Worm (Caenorhabditis elegans) whole organism, L1 larva: ENCODE results near the gene nhr-145.

Experiments
- C04F5.9 ChIP-seq: sonication (generic microtip); optimal IDR thresholded peaks from 2 replicates; lab custom pipeline; 2016; ENCODE audit warnings: missing genetic modification characterization, missing compliant biosample characterization
- C16A3.4 ChIP-seq: fragments of 150-350 bp; optimal IDR thresholded peaks from 2 replicates; lab custom pipeline; 2014; ENCODE audit warnings: missing biosample characterization, missing genetic modification characterization
- Y116A8C.19 ChIP-seq: sonication (generic microtip); optimal IDR thresholded peaks from 2 replicates; lab custom pipeline; 2016; ENCODE audit warnings: missing compliant biosample characterization, missing genetic modification characterization, borderline replicate concordance
- aha-1 ChIP-seq: fragments of 150-350 bp; optimal IDR thresholded peaks from 2 replicates; lab custom pipeline; 2014; ENCODE audit warnings: missing biosample characterization, missing genetic modification characterization
- blmp-1 ChIP-seq: fragments of 150-350 bp; optimal IDR thresholded peaks from 2 replicates; lab custom pipeline; 2014; ENCODE audit warnings: missing biosample characterization, missing genetic modification characterization
- ceh-8 ChIP-seq: fragments of 200-800 bp; sonication (Bioruptor generic); optimal IDR thresholded peaks from 2 replicates; lab custom pipeline; 2018; ENCODE audit warnings: mild to moderate bottlenecking, missing genetic modification characterization, moderate library complexity, missing compliant biosample characterization
- ceh-90 ChIP-seq: sonication (generic microtip); optimal IDR thresholded peaks from 2 replicates; lab custom pipeline; 2016; ENCODE audit warnings: missing genetic modification characterization, missing compliant biosample characterization
- ces-1 ChIP-seq: fragments of 150-350 bp; optimal IDR thresholded peaks from 2 replicates; lab custom pipeline; 2014; ENCODE audit warnings: missing biosample characterization, missing genetic modification reagents, missing genetic modification characterization
- dpl-1 ChIP-seq, 3 experiments: fragments of 150-350 bp in 2 of 3; sonication (generic microtip) in 1 of 3; optimal IDR thresholded peaks; 2 replicates each; lab custom pipeline; 2014 to 2017; ENCODE audit warnings: missing biosample characterization in 3 of 3, missing genetic modification characterization in 3 of 3, missing genetic modification reagents in 3 of 3
- efl-1 ChIP-seq, 4 experiments: fragments of 150-350 bp; optimal IDR thresholded peaks in 3 of 4; peaks in 1 of 4; 1 replicate in 1 of 4; 2 replicates in 3 of 4; lab custom pipeline; 2014; ENCODE audit warnings: missing biosample characterization in 2 of 4, missing genetic modification characterization in 2 of 4, missing genetic modification reagents in 2 of 4
- egl-13 ChIP-seq: sonication (generic microtip); optimal IDR thresholded peaks from 2 replicates; lab custom pipeline; 2016; ENCODE audit warnings: missing genotype, missing genetic modification reagents, missing genetic modification characterization, missing compliant biosample characterization
- egl-27 ChIP-seq, 2 experiments: fragments of 150-350 bp in 1 of 2; sonication (generic microtip); optimal IDR thresholded peaks; 3 replicates each; lab custom pipeline; 2017 to 2018; ENCODE audit warnings: missing biosample characterization in 2 of 2, missing genetic modification characterization in 2 of 2, missing genetic modification reagents in 2 of 2
- elt-3 ChIP-seq, 6 experiments: fragments of 150-350 bp in 1 of 6; sonication (generic microtip); optimal IDR thresholded peaks; 2 replicates each; lab custom pipeline; 2017 to 2018; ENCODE audit warnings: missing biosample characterization in 6 of 6, missing genetic modification characterization in 6 of 6, inconsistent platforms in 1 of 6
- ets-5 ChIP-seq: fragments of 200-800 bp; sonication (Bioruptor generic); IDR thresholded peaks from 2 replicates; pipeline ENCODE4 v1.3.6; 2022; ENCODE audit warnings: missing genetic modification characterization, missing compliant biosample characterization
- fkh-10 ChIP-seq: sonication (generic microtip); optimal IDR thresholded peaks from 2 replicates; lab custom pipeline; 2017; ENCODE audit warnings: missing biosample characterization, missing genetic modification reagents, missing genetic modification characterization
- fkh-4 ChIP-seq: sonication (generic microtip); optimal IDR thresholded peaks from 2 replicates; lab custom pipeline; 2016; ENCODE audit warnings: missing compliant biosample characterization, missing genetic modification characterization, borderline replicate concordance
- fos-1 ChIP-seq: fragments of 150-350 bp; optimal IDR thresholded peaks from 2 replicates; lab custom pipeline; 2014; ENCODE audit warnings: missing biosample characterization, missing genetic modification characterization
- grh-1 ChIP-seq: fragments of 200-800 bp; sonication (Bioruptor generic); IDR thresholded peaks from 2 replicates; pipeline ENCODE4 v1.3.6; 2022; ENCODE audit warnings: missing genetic modification reagents, missing genetic modification characterization, missing compliant biosample characterization
- hlh-17 ChIP-seq: fragments of 200-800 bp; sonication (Bioruptor generic); optimal IDR thresholded peaks from 2 replicates; lab custom pipeline; 2018; ENCODE audit warnings: missing genetic modification characterization, mild to moderate bottlenecking, missing compliant biosample characterization, moderate library complexity, borderline replicate concordance
- hpl-2 ChIP-seq: fragments of 150-350 bp; optimal IDR thresholded peaks from 2 replicates; lab custom pipeline; 2014; ENCODE audit warnings: missing biosample characterization, missing genetic modification reagents, missing genetic modification characterization
- irx-1 ChIP-seq: sonication (generic microtip); optimal IDR thresholded peaks from 2 replicates; lab custom pipeline; 2016; ENCODE audit warnings: missing genetic modification characterization, missing compliant biosample characterization
- isw-1 ChIP-seq: fragments of 200-800 bp; sonication (Bioruptor generic); IDR thresholded peaks from 2 replicates; pipeline ENCODE4 v1.3.6; 2022; ENCODE audit warnings: missing genetic modification characterization, missing compliant biosample characterization
- jun-1 ChIP-seq: fragments of 150-350 bp; optimal IDR thresholded peaks from 2 replicates; lab custom pipeline; 2014; ENCODE audit warnings: missing biosample characterization, missing genetic modification reagents, missing genetic modification characterization
- lin-14 ChIP-seq: fragments of 200-800 bp; sonication (Bioruptor generic); optimal IDR thresholded peaks from 2 replicates; lab custom pipeline; 2018; ENCODE audit warnings: mild to moderate bottlenecking, missing genetic modification characterization, moderate library complexity, missing compliant biosample characterization
- lin-15B ChIP-seq: fragments of 150-350 bp; sonication (generic microtip); optimal IDR thresholded peaks from 3 replicates; lab custom pipeline; 2014; ENCODE audit warnings: missing biosample characterization, missing genetic modification characterization
- lin-39 ChIP-seq: fragments of 150-350 bp; optimal IDR thresholded peaks from 2 replicates; lab custom pipeline; 2014; ENCODE audit warnings: missing biosample characterization, missing genetic modification reagents, missing genetic modification characterization
- lir-3 ChIP-seq: sonication (generic microtip); optimal IDR thresholded peaks from 2 replicates; lab custom pipeline; 2016; ENCODE audit warnings: mild to moderate bottlenecking, missing genetic modification characterization, moderate library complexity, missing compliant biosample characterization; ENCODE audit not compliant: poor library complexity
- lsy-2 ChIP-seq, 2 experiments: fragments of 150-350 bp; optimal IDR thresholded peaks; 2 replicates each; lab custom pipeline; 2014; ENCODE audit warnings: missing biosample characterization in 2 of 2, missing genetic modification characterization in 2 of 2
- mep-1 ChIP-seq: fragments of 150-350 bp; optimal IDR thresholded peaks from 2 replicates; lab custom pipeline; 2014; ENCODE audit warnings: missing biosample characterization, missing genetic modification characterization
- nhr-11 ChIP-seq: fragments of 150-350 bp; optimal IDR thresholded peaks from 2 replicates; lab custom pipeline; 2014; ENCODE audit warnings: missing biosample characterization, missing genetic modification characterization
- nhr-19 ChIP-seq: fragments of 200-800 bp; sonication (Bioruptor generic); conservative IDR thresholded peaks from 2 replicates; pipeline ENCODE4 v1.3.6; 2022; ENCODE audit warnings: missing genetic modification characterization, missing compliant biosample characterization
- nhr-237 ChIP-seq: fragments of 150-350 bp; optimal IDR thresholded peaks from 2 replicates; lab custom pipeline; 2014; ENCODE audit warnings: missing biosample characterization, missing genetic modification characterization
- nhr-28 ChIP-seq: fragments of 150-350 bp; optimal IDR thresholded peaks from 2 replicates; lab custom pipeline; 2014; ENCODE audit warnings: missing biosample characterization, missing genetic modification characterization
- nhr-71 ChIP-seq: sonication (generic microtip); optimal IDR thresholded peaks from 2 replicates; lab custom pipeline; 2016; ENCODE audit warnings: mild to moderate bottlenecking, missing genetic modification characterization, moderate library complexity, missing compliant biosample characterization
- nhr-76 ChIP-seq: sonication (generic microtip); optimal IDR thresholded peaks from 2 replicates; lab custom pipeline; 2017; ENCODE audit warnings: missing biosample characterization, missing genetic modification characterization
- nhr-85 ChIP-seq: sonication (generic microtip); peaks from one replicate; lab custom pipeline; 2016; ENCODE audit warnings: missing genetic modification characterization, inconsistent platforms, missing compliant biosample characterization
- pax-3 ChIP-seq: fragments of 200-800 bp; sonication (Bioruptor generic); optimal IDR thresholded peaks from 2 replicates; lab custom pipeline; 2018; ENCODE audit warnings: mild to moderate bottlenecking, missing genetic modification characterization, moderate library complexity, missing compliant biosample characterization
- rnt-1 ChIP-seq: sonication (generic microtip); optimal IDR thresholded peaks from 2 replicates; lab custom pipeline; 2016; ENCODE audit warnings: mild to moderate bottlenecking, missing genetic modification characterization, moderate library complexity, missing compliant biosample characterization
- snpc-4 ChIP-seq: fragments of 150-350 bp; optimal IDR thresholded peaks from 2 replicates; lab custom pipeline; 2014; ENCODE audit warnings: missing biosample characterization, missing genetic modification characterization
- sox-4 ChIP-seq: sonication (generic microtip); optimal IDR thresholded peaks from 2 replicates; lab custom pipeline; 2016; ENCODE audit warnings: missing genetic modification characterization, missing compliant biosample characterization
- sup-37 ChIP-seq: fragments of 200-800 bp; sonication (Bioruptor generic); optimal IDR thresholded peaks from 2 replicates; lab custom pipeline; 2018; ENCODE audit warnings: mild to moderate bottlenecking, missing genetic modification characterization, missing compliant biosample characterization
- unc-130 ChIP-seq: fragments of 150-350 bp; optimal IDR thresholded peaks from 2 replicates; lab custom pipeline; 2017; ENCODE audit warnings: missing biosample characterization, missing genetic modification characterization, inconsistent platforms
- unc-30 ChIP-seq: sonication (generic microtip); optimal IDR thresholded peaks from 2 replicates; lab custom pipeline; 2017; ENCODE audit warnings: missing biosample characterization, missing genetic modification characterization
- unc-62 ChIP-seq: fragments of 150-350 bp; optimal IDR thresholded peaks from 2 replicates; lab custom pipeline; 2014; ENCODE audit warnings: missing biosample characterization, missing genetic modification reagents, missing genetic modification characterization
- unc-86 ChIP-seq: sonication (generic microtip); optimal IDR thresholded peaks from 2 replicates; lab custom pipeline; 2016; ENCODE audit warnings: missing genetic modification characterization, missing compliant biosample characterization
- vab-15 ChIP-seq: sonication (generic microtip); optimal IDR thresholded peaks from 2 replicates; lab custom pipeline; 2017; ENCODE audit warnings: missing genotype, mild to moderate bottlenecking, missing genetic modification characterization, missing compliant biosample characterization
- xbp-1 ChIP-seq: sonication (generic microtip); optimal IDR thresholded peaks from 2 replicates; lab custom pipeline; 2016; ENCODE audit warnings: missing genetic modification characterization, missing compliant biosample characterization
- zag-1 ChIP-seq: fragments of 150-350 bp; optimal IDR thresholded peaks from 2 replicates; lab custom pipeline; 2014; ENCODE audit warnings: missing biosample characterization, missing genetic modification characterization
- zip-4 ChIP-seq: fragments of 200-800 bp; sonication (Bioruptor generic); optimal IDR thresholded peaks from 2 replicates; lab custom pipeline; 2018; ENCODE audit warnings: mild to moderate bottlenecking, missing genetic modification characterization, moderate library complexity, missing compliant biosample characterization
- ztf-4 ChIP-seq: fragments of 150-350 bp; optimal IDR thresholded peaks from 2 replicates; lab custom pipeline; 2014; ENCODE audit warnings: missing biosample characterization, missing genetic modification characterization

The nhr-145 gene

DNA sequence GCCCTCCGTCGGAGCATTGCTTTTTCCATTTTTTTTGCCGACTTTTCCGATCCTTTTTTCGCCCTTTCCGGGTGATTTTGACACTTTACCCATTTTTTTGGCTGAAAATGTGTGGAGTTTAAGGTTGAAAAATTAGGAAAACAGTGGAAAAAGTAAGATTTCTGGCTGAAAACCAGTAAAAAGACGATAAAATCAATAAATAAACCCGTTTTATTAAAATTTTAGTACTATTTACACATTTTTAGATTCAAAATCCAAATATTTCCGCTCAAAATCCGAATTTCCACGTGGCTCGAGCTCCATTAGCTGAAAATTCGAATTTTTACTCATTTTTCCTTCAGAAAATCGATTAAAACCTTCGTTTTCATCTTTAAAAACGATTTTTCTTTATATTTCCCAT is 30.8 kb downstream of the nhr-145 start, which contains the start of gene pro-3:
pro-3 (minus strand) TSS at position 101 of the 400 bp plus-strand sequence.
- no peak for TF ChIP-seq zip-4 (GFP tag; lab: Kevin White, UChicago)
- no peak for TF ChIP-seq fkh-4 (tag; lab: Kevin White, UChicago)

DNA sequence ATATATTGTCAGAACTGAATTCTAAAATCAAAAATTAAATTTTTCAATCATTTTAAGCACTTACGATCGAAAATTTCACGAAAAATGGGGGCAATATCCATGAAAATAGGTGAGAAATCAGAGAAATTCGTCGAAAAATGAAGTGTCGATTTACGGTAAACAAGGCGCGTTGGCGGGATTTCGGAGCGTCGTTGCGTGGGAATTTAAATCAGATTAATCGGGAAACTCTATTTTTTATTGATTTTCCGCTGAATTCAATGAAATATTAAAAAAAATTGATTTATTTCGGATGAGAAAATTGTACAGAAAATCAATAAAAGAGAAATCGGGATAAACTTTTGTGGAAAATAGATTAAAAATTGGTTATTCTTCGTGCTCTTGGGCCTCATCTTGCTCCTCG is 31.7 kb downstream of the nhr-145 start, which contains the start of gene Y39B6A.13:
Y39B6A.13 (minus strand) TSS at position 166 of the 400 bp plus-strand sequence.
- TF ChIP-seq C04F5.9 (tag; lab: Kevin White, UChicago) (no peak), hlh-17 (GFP tag; lab: Kevin White, UChicago) (no peak), nhr-11 (no peak), blmp-1 (tag; lab: Kevin White, UChicago) (no peak), ztf-4 (tag; lab: Kevin White, UChicago) (no peak), pax-3 (tag; lab: Kevin White, UChicago) (no peak), ceh-90 (tag; lab: Kevin White, UChicago) (no peak), elt-3 (tag; optimal IDR thresholded peaks at IDR 0.05; lab: Kevin White, UChicago) (peak in 1 of 6 experiments; percentile 7), mep-1 (tag; lab: Kevin White, UChicago) (peak; percentile 9), vab-15 (tag; lab: Kevin White, UChicago) (no peak), unc-130 (no peak), lin-14 (GFP tag; lab: Kevin White, UChicago) (no peak), unc-62 (no peak), nhr-76 (no peak), unc-86 (tag; lab: Kevin White, UChicago) (peak; percentile 12), egl-27 (tag; optimal IDR thresholded peaks at IDR 0.05; lab: Kevin White, UChicago) (no peak), nhr-237 (tag; lab: Kevin White, UChicago) (no peak), lin-15B (tag; lab: Kevin White, UChicago) (no peak), sup-37 (GFP tag; lab: Kevin White, UChicago) (no peak), ces-1 (no peak), hpl-2 (no peak), efl-1 (optimal IDR thresholded peaks at IDR 0.05; lab: Kevin White, UChicago) (peak; percentile 41 to 89), efl-1 (GFP tag; optimal IDR thresholded peaks at IDR 0.05 in 1 of 2; lab: Kevin White, UChicago) (peak; percentile 89 to 99), zag-1 (tag; lab: Kevin White, UChicago) (no peak), isw-1 (GFP tag; lab: Robert Waterston, UW) (peak; percentile 20; the same call in 1 of the 2 replicates), Y116A8C.19 (tag; lab: Kevin White, UChicago) (no peak), nhr-71 (tag; lab: Kevin White, UChicago) (no peak), aha-1 (tag; lab: Kevin White, UChicago) (no peak), fkh-4 (tag; lab: Kevin White, UChicago) (no peak), rnt-1 (tag; lab: Kevin White, UChicago) (peak; percentile 42), ets-5 (GFP tag; lab: Robert Waterston, UW) (no peak), nhr-28 (tag; lab: Kevin White, UChicago) (no peak), grh-1 (GFP tag; lab: Robert Waterston, UW) (no peak), fkh-10 (GFP tag; lab: Kevin White, UChicago) (no peak), snpc-4 (tag; lab: Kevin White, UChicago) (no peak), unc-30 (no peak), lin-39 (tag; lab: Kevin White, UChicago) (no peak), sox-4 (tag; lab: Kevin White, UChicago) (no peak), C16A3.4 (peak; percentile 41), zip-4 (GFP tag; lab: Kevin White, UChicago) (no peak), lsy-2 (tag; optimal IDR thresholded peaks at IDR 0.05; lab: Kevin White, UChicago) (peak; percentile 52 to 58), irx-1 (tag; lab: Kevin White, UChicago) (no peak), dpl-1 (GFP tag; optimal IDR thresholded peaks at IDR 0.05; lab: Kevin White, UChicago) (peak; percentile 78 to 89 (median 88)), fos-1 (no peak), lir-3 (no peak), nhr-85 (tag; lab: Kevin White, UChicago) (peak; percentile 33), ceh-8 (GFP tag; lab: Kevin White, UChicago) (no peak), xbp-1 (tag; lab: Kevin White, UChicago) (peak; percentile 42), jun-1 (tag; lab: Kevin White, UChicago) (no peak), egl-13 (no peak), nhr-19 (peak; percentile 48; the same call in 1 of the 2 replicates)
